Fruit fly (Drosophila melanogaster) whole organism, embryonic: ENCODE data around the gene CG17786.

Source experiments
- CG5180 ChIP-seq: fragments of 200-800 bp; sonication (Bioruptor generic); optimal IDR thresholded peaks from 3 replicates; lab custom pipeline; 2017; ENCODE audit warnings: missing biosample characterization, missing genetic modification characterization, mild to moderate bottlenecking, moderate library complexity, missing genetic modification reagents
- CG7839 ChIP-seq: fragments of 200-800 bp; sonication (Bioruptor generic); optimal IDR thresholded peaks from 3 replicates; lab custom pipeline; 2018; ENCODE audit warnings: missing biosample characterization, mild to moderate bottlenecking, missing genetic modification characterization, moderate library complexity
- Sox102F ChIP-seq: fragments of 200-800 bp; sonication (Bioruptor generic); optimal IDR thresholded peaks from 2 replicates; lab custom pipeline; 2018; ENCODE audit warnings: missing biosample characterization, mild to moderate bottlenecking, missing genetic modification characterization, moderate library complexity
- esg ChIP-seq: fragments of 200-800 bp; sonication (Bioruptor generic); conservative IDR thresholded peaks from 2 replicates; pipeline ENCODE4 v1.3.6; 2022; ENCODE audit warnings: missing biosample characterization, missing genetic modification characterization

dm6 chr3R:24267580-24268202 is 49.2 kb upstream of the CG17786 start:
- TF ChIP-seq CG7839 (tag; lab: Kevin White, UChicago) (no peak), Sox102F (GFP tag; lab: Kevin White, UChicago) (no peak), esg (no peak), CG5180 (GFP tag; lab: Kevin White, UChicago) (no peak)
